Worm (Caenorhabditis elegans) whole organism, L4 larva: ENCODE measurements around the gene tpp-2.

ENCODE experiments used
- ZK546.5 ChIP-seq, 2 experiments: sonication (generic microtip); optimal IDR thresholded peaks; 2 replicates each; lab custom pipeline; 2017; ENCODE audit warnings: missing biosample characterization in 2 of 2, missing genetic modification characterization in 2 of 2
- dmd-9 ChIP-seq: fragments of 200-800 bp; sonication (Bioruptor generic); IDR thresholded peaks from 2 replicates; pipeline ENCODE4 v1.3.6; 2022; ENCODE audit warnings: missing genetic modification reagents, missing genetic modification characterization, missing compliant biosample characterization
- madf-5 ChIP-seq, 2 experiments: fragments of 200-800 bp; sonication (Bioruptor generic); IDR thresholded peaks; 2 replicates each; pipeline ENCODE4 v1.3.6; 2022; ENCODE audit warnings: missing compliant biosample characterization in 2 of 2, missing genetic modification characterization in 2 of 2
- nhr-6 ChIP-seq: fragments of 150-350 bp; optimal IDR thresholded peaks from 2 replicates; lab custom pipeline; 2014; ENCODE audit warnings: missing biosample characterization, missing genetic modification characterization
- skn-1 ChIP-seq: fragments of 150-350 bp; optimal IDR thresholded peaks from 2 replicates; lab custom pipeline; 2014; ENCODE audit warnings: missing biosample characterization, missing genetic modification characterization
- snpc-4 ChIP-seq: fragments of 150-350 bp; optimal IDR thresholded peaks from 2 replicates; lab custom pipeline; 2014; ENCODE audit warnings: missing biosample characterization, missing genetic modification characterization
- unc-39 ChIP-seq: sonication (generic microtip); optimal IDR thresholded peaks from 2 replicates; lab custom pipeline; 2017; ENCODE audit warnings: missing biosample characterization, missing genetic modification characterization
- unc-62 ChIP-seq, 3 experiments: fragments of 150-350 bp in 1 of 3; sonication (generic microtip); optimal IDR thresholded peaks in 2 of 3; peaks in 1 of 3; 1 replicate in 1 of 3; 2 replicates in 2 of 3; lab custom pipeline; 2014 to 2017; ENCODE audit warnings: missing biosample characterization in 3 of 3, missing genetic modification characterization in 3 of 3, missing genetic modification reagents in 3 of 3, missing genotype in 1 of 3

ce11 chrII:6047639-6048159 is 49.7 kb downstream of the tpp-2 start, which contains the start of the genes R12C12.6 and ran-5:
- no peak for TF ChIP-seq snpc-4
- TF ChIP-seq madf-5 (GFP tag; IDR thresholded peaks at IDR 0.05; lab: Robert Waterston, UW), result no peak
- TF ChIP-seq unc-39 (tag; lab: Kevin White, UChicago), result no peak
- TF ChIP-seq ZK546.5 (tag; optimal IDR thresholded peaks at IDR 0.05; lab: Kevin White, UChicago), result no peak
- TF ChIP-seq skn-1, result no peak
- TF ChIP-seq nhr-6, result peak; percentile 52
- peak in 1 of 2 experiments; percentile 42 for TF ChIP-seq unc-62 (GFP tag; optimal IDR thresholded peaks at IDR 0.05 in 1 of 2; lab: Kevin White, UChicago)
- TF ChIP-seq unc-62 (tag; optimal IDR thresholded peaks at IDR 0.05; lab: Kevin White, UChicago), result no peak
- peak; percentile 76 for TF ChIP-seq dmd-9 (GFP tag; lab: Robert Waterston, UW)
